Worm (Caenorhabditis elegans) whole organism, L4/young adult: ENCODE data around the gene dis-3.

ENCODE experiments used
- W03F9.2 ChIP-seq: fragments of 150-350 bp; optimal IDR thresholded peaks from 2 replicates; lab custom pipeline; 2014; ENCODE audit warnings: missing biosample characterization, missing genetic modification characterization
- dao-5 ChIP-seq: sonication (generic microtip); optimal IDR thresholded peaks from 2 replicates; lab custom pipeline; 2016; ENCODE audit warnings: missing genotype, missing genetic modification characterization, moderate library complexity, missing compliant biosample characterization
- him-1 ChIP-seq: sonication (generic microtip); optimal IDR thresholded peaks from 2 replicates; lab custom pipeline; 2016; ENCODE audit warnings: missing genotype, missing genetic modification reagents, missing genetic modification characterization, missing compliant biosample characterization

DNA sequence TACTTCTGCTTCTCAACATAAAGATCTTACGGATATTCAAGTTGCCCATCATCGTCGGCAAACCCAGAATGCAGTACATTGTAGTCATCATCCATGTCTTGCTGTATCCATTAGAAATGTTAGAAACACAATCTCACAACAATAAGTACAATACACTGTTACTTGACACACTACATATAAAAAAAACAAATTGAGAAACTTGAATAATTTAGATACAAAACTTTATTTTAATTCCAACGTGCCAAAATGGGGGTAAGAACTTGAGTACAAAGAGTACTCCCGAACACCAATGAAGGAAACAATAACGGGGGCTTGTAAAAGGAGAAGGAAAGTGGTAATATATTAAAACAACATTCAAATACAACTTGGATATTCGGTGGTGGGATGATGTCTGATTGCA lies 29.5 kb downstream of the dis-3 start, which contains the start of gene ctf-18:
- TF ChIP-seq W03F9.2 (no peak), dao-5 (tag; lab: Kevin White, UChicago) (no peak), him-1 (tag; lab: Kevin White, UChicago) (no peak)
